Fruit fly (Drosophila melanogaster): Measurements from ENCODE around the gene CG11760.

CG11760 gene

DNA sequence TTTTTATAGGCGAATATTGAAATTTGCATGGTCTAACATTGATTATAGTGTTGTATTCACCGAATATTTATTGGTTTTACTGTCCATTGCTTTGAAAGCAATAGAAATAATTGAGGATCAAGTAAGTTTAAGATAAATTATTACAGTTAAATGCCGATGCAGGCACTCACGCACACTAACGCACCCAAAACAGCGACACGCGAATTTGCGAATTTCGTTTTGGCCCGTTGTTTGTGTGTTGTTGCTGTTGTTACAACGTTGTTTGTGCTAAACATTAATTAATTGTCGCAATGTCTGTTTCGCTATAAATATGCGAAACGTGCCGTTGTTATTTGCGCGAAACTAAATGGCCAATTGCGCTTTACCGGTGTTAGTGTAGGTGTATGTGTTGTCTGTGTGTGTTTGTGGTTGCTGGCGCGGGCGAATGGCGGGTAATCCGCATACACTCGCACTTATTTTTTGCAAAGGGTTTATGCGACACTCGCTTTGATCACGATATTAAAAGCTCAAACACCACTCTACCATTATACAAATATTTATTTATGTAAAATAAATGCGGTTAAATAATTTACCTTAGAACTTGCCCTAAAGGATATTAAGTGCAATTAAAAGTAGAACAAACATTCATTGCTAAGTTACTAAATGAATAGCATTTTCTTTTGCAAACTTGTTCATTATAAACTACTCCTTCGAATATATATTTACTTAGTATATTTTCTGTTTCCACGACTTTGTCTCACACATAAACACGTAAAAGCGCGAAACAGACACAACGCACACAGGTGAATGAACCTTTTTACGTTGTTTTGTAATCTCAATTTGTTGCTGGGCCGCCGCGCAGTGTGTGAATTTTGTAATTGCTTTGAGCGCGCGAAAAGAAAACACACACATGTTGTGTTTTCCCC is 29.1 kb downstream of the CG11760 start (continued):
- TF ChIP-seq Hmr (GFP tag; optimal IDR thresholded peaks at IDR 0.05) (peak; percentile 42), CG12071 (GFP tag; optimal IDR thresholded peaks at IDR 0.05) (no peak), Usf (GFP tag; optimal IDR thresholded peaks at IDR 0.05) (peak; percentile 1), salm (tag; optimal IDR thresholded peaks at IDR 0.05) (no peak), wek (GFP tag; optimal IDR thresholded peaks at IDR 0.05) (no peak), CG10267 (tag; optimal IDR thresholded peaks at IDR 0.05) (no peak), Dbx (GFP tag; IDR thresholded peaks at IDR 0.05) (0 out of 3 replicates have a peak, but pooled peaks have one; percentile 34), fru (optimal IDR thresholded peaks at IDR 0.05) (no peak), CG11247 (GFP tag; IDR thresholded peaks at IDR 0.05) (no peak), Oaz (GFP tag; IDR thresholded peaks at IDR 0.05) (no peak), jigr1 (GFP tag; IDR thresholded peaks at IDR 0.05) (no peak), Hr3 (GFP tag; optimal IDR thresholded peaks at IDR 0.05) (no peak), Hand (GFP tag; optimal IDR thresholded peaks at IDR 0.05) (no peak), CG10147 (GFP tag; optimal IDR thresholded peaks at IDR 0.05) (no peak), pita (GFP tag; optimal IDR thresholded peaks at IDR 0.05) (no peak), CG1792 (GFP tag; optimal IDR thresholded peaks at IDR 0.05) (no peak), CG6254 (GFP tag; optimal IDR thresholded peaks at IDR 0.05) (no peak), btn (GFP tag; optimal IDR thresholded peaks at IDR 0.05) (no peak), grn (GFP tag; optimal IDR thresholded peaks at IDR 0.05) (no peak), CG4707 (GFP tag; optimal IDR thresholded peaks at IDR 0.05) (no peak), CG5180 (GFP tag; optimal IDR thresholded peaks at IDR 0.05) (no peak), chif (GFP tag; optimal IDR thresholded peaks at IDR 0.05) (no peak), seq (GFP tag; IDR thresholded peaks at IDR 0.05) (no peak), CG31388 (GFP tag; optimal IDR thresholded peaks at IDR 0.05) (no peak), Nf-YB (GFP tag; optimal IDR thresholded peaks at IDR 0.05) (no peak), kah (GFP tag; optimal IDR thresholded peaks at IDR 0.05) (no peak), BEAF-32 (GFP tag; optimal IDR thresholded peaks at IDR 0.05) (no peak), Ada2b (GFP tag; IDR thresholded peaks at IDR 0.05) (no peak), Gsc (GFP tag; IDR thresholded peaks at IDR 0.05) (no peak), CG12744 (GFP tag; optimal IDR thresholded peaks at IDR 0.05) (no peak), sim (GFP tag; IDR thresholded peaks at IDR 0.05) (no peak), gt (GFP tag; IDR thresholded peaks at IDR 0.05) (no peak), CG32532 (GFP tag; IDR thresholded peaks at IDR 0.05) (no peak), usp (GFP tag; optimal IDR thresholded peaks at IDR 0.05) (no peak), CHES-1-like (GFP tag; optimal IDR thresholded peaks at IDR 0.05) (no peak), row (GFP tag; IDR thresholded peaks at IDR 0.05) (no peak), CG2875 (GFP tag; optimal IDR thresholded peaks at IDR 0.05) (no peak)

DNA sequence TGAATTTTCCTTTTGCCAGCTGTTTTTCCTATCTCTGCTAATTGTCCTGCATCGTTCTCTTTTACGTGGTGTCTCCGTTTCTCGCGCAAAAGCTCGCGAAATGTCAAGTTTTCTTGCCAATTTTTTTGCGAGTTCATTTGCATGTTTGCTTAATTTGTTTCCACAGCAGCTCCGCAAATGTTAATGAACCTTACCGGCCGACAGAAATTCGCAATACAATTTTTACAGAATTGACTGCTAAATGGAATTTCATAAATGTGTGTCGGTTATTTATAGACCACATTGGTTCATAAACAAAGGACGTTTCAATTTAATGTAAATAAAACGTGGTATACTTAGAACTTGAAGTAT is 29.8 kb downstream of the CG11760 start:
- TF ChIP-seq onecut (GFP tag; IDR thresholded peaks at IDR 0.05) (no peak), CG3065 (GFP tag; optimal IDR thresholded peaks at IDR 0.05) (no peak), ranshi (GFP tag; IDR thresholded peaks at IDR 0.05) (no peak), unpg (GFP tag; optimal IDR thresholded peaks at IDR 0.05) (no peak), insv (GFP tag; optimal IDR thresholded peaks at IDR 0.05) (no peak), CG4820 (GFP tag; optimal IDR thresholded peaks at IDR 0.05) (no peak), ac (GFP tag; optimal IDR thresholded peaks at IDR 0.05) (no peak), CG16863 (GFP tag; optimal IDR thresholded peaks at IDR 0.05) (no peak), CG13894 (tag; optimal IDR thresholded peaks at IDR 0.05) (no peak), CG13123 (GFP tag; optimal IDR thresholded peaks at IDR 0.05) (no peak), CG32772 (GFP tag; IDR thresholded peaks at IDR 0.05) (no peak), CG7928 (GFP tag; optimal IDR thresholded peaks at IDR 0.05) (no peak), CG10979 (tag; optimal IDR thresholded peaks at IDR 0.05) (no peak)
